Worm (Caenorhabditis elegans): ENCODE measurements around the gene htas-1.

htas-1 gene

DNA sequence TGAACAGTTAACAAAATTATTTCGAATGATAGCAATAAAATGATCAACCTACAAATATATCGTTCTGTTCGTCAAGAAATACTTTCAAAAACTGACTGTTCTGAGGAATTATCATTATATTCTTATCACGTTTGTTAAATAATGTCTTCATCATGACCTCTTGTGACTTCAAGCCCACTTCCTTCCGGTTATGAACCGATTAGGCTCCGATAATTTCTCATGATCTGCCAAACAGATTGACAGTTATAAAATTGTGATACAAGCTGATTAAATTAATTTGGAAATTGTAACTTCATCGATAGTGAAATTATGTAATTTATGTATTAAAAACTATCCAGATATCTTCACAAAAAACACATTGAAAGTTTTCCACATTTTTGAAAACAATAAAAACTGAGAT, 2.5 kb downstream of the htas-1 start, which contains the start of gene ins-8:
ins-8 (minus strand) TSS at position 101 of the 400 bp plus-strand sequence.
- no peak for TF ChIP-seq nhr-12 (tag; optimal IDR thresholded peaks at IDR 0.05)
- TF ChIP-seq nhr-129 (tag; optimal IDR thresholded peaks at IDR 0.05), result no peak
- TF ChIP-seq nhr-10 (tag; optimal IDR thresholded peaks at IDR 0.05), result no peak
- no peak for TF ChIP-seq Y55F3AM.14 (GFP tag; optimal IDR thresholded peaks at IDR 0.05)

DNA sequence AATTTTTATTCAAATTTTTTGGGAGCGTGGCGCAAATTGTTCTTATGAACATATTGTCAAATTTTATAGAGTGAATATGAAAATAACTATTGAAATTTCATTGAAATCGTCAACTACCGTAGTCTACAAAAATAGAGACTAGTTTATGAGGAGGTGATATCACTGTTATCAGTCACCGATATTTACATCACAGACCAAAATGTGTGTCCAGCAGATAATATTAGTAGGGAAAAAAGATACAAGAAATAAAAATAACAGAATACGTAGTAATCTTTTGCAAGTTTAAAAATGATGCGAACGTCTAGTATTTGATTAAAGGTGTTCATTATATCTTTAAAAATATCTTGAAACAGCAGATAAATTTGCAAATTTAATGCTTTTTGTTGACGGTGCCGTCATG, 4.0 kb downstream of the htas-1 start:
- TF ChIP-seq ztf-1 (GFP tag; conservative IDR thresholded peaks at IDR 0.05) (no peak), ceh-82 (tag; optimal IDR thresholded peaks at IDR 0.05) (no peak), mbf-1 (tag; optimal IDR thresholded peaks at IDR 0.05) (no peak), sma-9 (GFP tag; optimal IDR thresholded peaks at IDR 0.05) (no peak), sma-9 (tag; optimal IDR thresholded peaks at IDR 0.05) (no peak), unc-55 (GFP tag; optimal IDR thresholded peaks at IDR 0.05) (no peak), aly-2 (tag; optimal IDR thresholded peaks at IDR 0.05) (no peak), nhr-77 (tag; optimal IDR thresholded peaks at IDR 0.05) (no peak), sem-4 (tag; optimal IDR thresholded peaks at IDR 0.05) (no peak), peb-1 (tag; optimal IDR thresholded peaks at IDR 0.05) (no peak), ama-1 (optimal IDR thresholded peaks at IDR 0.05) (no peak), sma-3 (GFP tag; optimal IDR thresholded peaks at IDR 0.05) (no peak), nhr-23 (tag; optimal IDR thresholded peaks at IDR 0.05) (no peak), F13H6.1 (tag; optimal IDR thresholded peaks at IDR 0.05) (no peak), mdl-1 (tag; optimal IDR thresholded peaks at IDR 0.05) (no peak)

DNA sequence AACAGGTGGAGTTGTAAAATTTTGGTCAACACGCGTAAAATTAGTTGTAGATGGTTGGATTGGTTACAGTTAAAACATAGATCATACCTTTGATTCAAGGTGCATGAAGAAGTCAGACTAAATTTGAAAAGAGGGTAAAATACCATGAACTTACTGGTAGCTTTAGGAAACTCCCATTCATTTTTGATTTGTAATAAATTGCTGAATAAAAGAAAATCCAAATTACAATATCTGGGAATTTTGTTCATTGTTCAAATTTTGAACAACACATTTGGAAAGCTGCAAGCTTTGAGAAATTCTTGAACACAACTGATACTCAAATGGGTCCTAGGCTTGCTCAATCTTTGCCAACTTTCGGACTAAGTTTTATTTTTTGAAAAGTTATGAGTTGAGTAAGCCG, 5.3 kb downstream of the htas-1 start:
- no peak for TF ChIP-seq mab-5 (tag; optimal IDR thresholded peaks at IDR 0.05)

DNA sequence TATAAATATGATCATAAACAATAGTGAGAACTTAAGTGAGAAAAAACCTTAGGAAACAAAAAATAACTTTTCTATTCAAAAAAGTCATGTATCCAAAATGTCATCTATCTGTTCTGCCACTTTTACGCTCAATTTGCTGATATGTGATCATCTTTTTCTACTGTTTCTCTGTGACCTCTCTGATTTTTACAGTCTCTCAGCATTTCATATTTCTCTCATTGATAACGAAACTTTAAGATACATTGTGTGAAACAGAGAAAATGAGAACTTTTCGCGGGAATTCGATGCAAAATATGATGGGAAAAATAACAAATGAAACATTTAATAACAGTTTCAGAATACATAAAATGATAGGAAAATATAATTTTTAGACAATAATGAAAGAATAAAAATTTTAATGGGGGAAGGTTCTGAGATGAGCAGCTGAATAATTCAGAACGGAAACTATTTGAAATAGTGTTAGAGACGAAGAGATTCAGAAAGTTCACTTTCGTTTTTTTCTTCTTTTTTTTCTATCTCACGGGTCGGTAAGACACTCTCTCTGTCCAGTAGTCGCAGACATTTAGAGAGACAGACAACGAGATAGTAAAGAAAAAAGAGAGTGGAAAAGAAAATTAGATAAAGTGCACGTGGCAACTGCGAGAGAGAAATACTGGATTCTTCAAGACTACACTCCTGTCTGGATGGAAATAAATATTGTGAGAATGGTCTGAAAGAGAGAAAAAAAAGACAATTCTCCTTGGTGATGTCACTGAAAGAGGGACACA, 5.9 kb downstream of the htas-1 start:
- TF ChIP-seq unc-62 (GFP tag; optimal IDR thresholded peaks at IDR 0.05) (no peak), C34F6.9 (tag; optimal IDR thresholded peaks at IDR 0.05) (peak; percentile 89), ceh-16 (tag; optimal IDR thresholded peaks at IDR 0.05) (no peak), crh-2 (tag; optimal IDR thresholded peaks at IDR 0.05) (peak; percentile 96), ceh-82 (tag; optimal IDR thresholded peaks at IDR 0.05) (no peak), ztf-11 (tag; optimal IDR thresholded peaks at IDR 0.05) (no peak), mbf-1 (tag; optimal IDR thresholded peaks at IDR 0.05) (no peak), nhr-11 (tag; optimal IDR thresholded peaks at IDR 0.05) (no peak), nhr-21 (tag; optimal IDR thresholded peaks at IDR 0.05) (peak; percentile 67), fos-1 (tag; optimal IDR thresholded peaks at IDR 0.05) (peak; percentile 51), lsy-2 (tag; optimal IDR thresholded peaks at IDR 0.05) (peak; percentile 14 to 79), lin-39 (tag; optimal IDR thresholded peaks at IDR 0.05) (no peak), mab-5 (tag; optimal IDR thresholded peaks at IDR 0.05) (peak; percentile 3), snpc-4 (tag; optimal IDR thresholded peaks at IDR 0.05) (peak; percentile 43), skn-1 (tag; optimal IDR thresholded peaks at IDR 0.05) (no peak), aly-2 (tag; optimal IDR thresholded peaks at IDR 0.05) (no peak), zag-1 (tag; optimal IDR thresholded peaks at IDR 0.05) (peak; percentile 51), sma-9 (GFP tag; optimal IDR thresholded peaks at IDR 0.05) (peak; percentile 94), sma-9 (tag; optimal IDR thresholded peaks at IDR 0.05) (no peak), nhr-129 (tag; optimal IDR thresholded peaks at IDR 0.05) (peak; percentile 72), nhr-12 (tag; optimal IDR thresholded peaks at IDR 0.05) (no peak), blmp-1 (tag; optimal IDR thresholded peaks at IDR 0.05; ENCODE audit: insufficient read depth) (peak; percentile 92), Y55F3AM.14 (GFP tag; optimal IDR thresholded peaks at IDR 0.05) (no peak), nhr-237 (tag; optimal IDR thresholded peaks at IDR 0.05) (no peak), sem-4 (tag; optimal IDR thresholded peaks at IDR 0.05) (peak; percentile 19), F13H6.1 (tag; optimal IDR thresholded peaks at IDR 0.05) (peak; percentile 85), nhr-6 (tag; optimal IDR thresholded peaks at IDR 0.05) (peak; percentile 53), unc-55 (GFP tag; optimal IDR thresholded peaks at IDR 0.05) (peak; percentile 73), unc-39 (tag; optimal IDR thresholded peaks at IDR 0.05) (no peak), ztf-4 (tag; optimal IDR thresholded peaks at IDR 0.05) (no peak), ztf-1 (GFP tag; conservative IDR thresholded peaks at IDR 0.05) (no peak), nhr-25 (tag; optimal IDR thresholded peaks at IDR 0.05) (no peak), nhr-10 (tag; optimal IDR thresholded peaks at IDR 0.05) (no peak), dmd-4 (tag; optimal IDR thresholded peaks at IDR 0.05) (no peak), mdl-1 (tag; optimal IDR thresholded peaks at IDR 0.05) (peak; percentile 92 to 99), sma-3 (GFP tag; optimal IDR thresholded peaks at IDR 0.05) (peak; percentile 49), lin-13 (GFP tag; optimal IDR thresholded peaks at IDR 0.05) (peak; percentile 32), egl-27 (tag; optimal IDR thresholded peaks at IDR 0.05) (peak; percentile 69), nhr-23 (tag; optimal IDR thresholded peaks at IDR 0.05) (no peak)
